Worm (Caenorhabditis elegans): Measurements from ENCODE around the gene T19H5.4.

Gene T19H5.4

DNA sequence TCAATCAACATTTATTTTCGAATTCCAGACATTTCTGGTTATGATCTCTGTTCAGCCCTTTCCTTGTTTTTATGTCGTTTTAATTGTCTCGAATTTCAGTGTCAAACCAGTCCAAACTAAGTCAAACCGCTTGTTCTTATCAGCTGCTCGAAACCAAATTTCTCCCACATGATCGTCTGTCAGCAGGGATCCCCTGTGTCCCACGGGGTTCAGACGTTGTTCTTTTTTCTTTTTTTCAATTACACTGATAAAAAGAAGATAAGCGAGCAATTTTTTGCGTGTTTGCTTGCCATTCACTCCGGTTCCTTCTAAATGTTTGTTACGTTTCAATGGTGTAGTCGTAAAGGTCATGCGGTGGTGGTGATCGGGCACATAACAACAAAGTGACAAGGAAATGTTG, 14.8 kb upstream of the T19H5.4 start (continued):
- TF ChIP-seq lag-1 (GFP tag; IDR thresholded peaks at IDR 0.05) (no peak), atf-7 (tag; optimal IDR thresholded peaks at IDR 0.05) (peak; percentile 18), ceh-91 (GFP tag; IDR thresholded peaks at IDR 0.05) (no peak), hsf-1 (GFP tag; IDR thresholded peaks at IDR 0.05) (0 out of 2 replicates have a peak, but pooled peaks have one; percentile 18), aptf-2 (GFP tag; conservative IDR thresholded peaks at IDR 0.05) (no peak), ztf-3 (GFP tag; optimal IDR thresholded peaks at IDR 0.05) (no peak), lin-35 (GFP tag; optimal IDR thresholded peaks at IDR 0.05) (no peak), nhr-90 (tag; optimal IDR thresholded peaks at IDR 0.05) (no peak), lsy-27 (tag; optimal IDR thresholded peaks at IDR 0.05; ENCODE audit: borderline replicate concordance, insufficient read depth) (no peak), hlh-12 (tag; optimal IDR thresholded peaks at IDR 0.05) (no peak), pbrm-1 (GFP tag; IDR thresholded peaks at IDR 0.05) (no peak), tbp1 (GFP tag; optimal IDR thresholded peaks at IDR 0.05) (peak; percentile 27), egl-18 (GFP tag; IDR thresholded peaks at IDR 0.05) (no peak), lsl-1 (GFP tag; optimal IDR thresholded peaks at IDR 0.05) (no peak), him-1 (tag; optimal IDR thresholded peaks at IDR 0.05) (no peak)

ce11 chrII:9500926-9501325, 13.7 kb upstream of the T19H5.4 start:
- TF ChIP-seq let-607 (tag; optimal IDR thresholded peaks at IDR 0.05) (peak in 1 of 2 experiments; percentile 68), tbp1 (GFP tag; optimal IDR thresholded peaks at IDR 0.05) (peak; percentile 23), F22D6.2 (tag; optimal IDR thresholded peaks at IDR 0.05) (no peak), F33H1.4 (GFP tag; IDR thresholded peaks at IDR 0.05) (no peak), rec-8 (tag; optimal IDR thresholded peaks at IDR 0.05) (no peak), dox-1 (GFP tag; IDR thresholded peaks at IDR 0.05) (no peak), tlf-1 (GFP tag; optimal IDR thresholded peaks at IDR 0.05) (no peak), K12H6.12 (tag; optimal IDR thresholded peaks at IDR 0.05) (no peak), let-526 (GFP tag; IDR thresholded peaks at IDR 0.05) (peak; percentile 54; the same call in 1 of the 2 replicates), ztf-22 (GFP tag; optimal IDR thresholded peaks at IDR 0.05) (peak; percentile 56), aptf-3 (GFP tag; IDR thresholded peaks at IDR 0.05) (no peak), sptf-2 (GFP tag; optimal IDR thresholded peaks at IDR 0.05) (no peak), hlh-26 (GFP tag; conservative IDR thresholded peaks at IDR 0.05) (no peak), ztf-6 (GFP tag; IDR thresholded peaks at IDR 0.05) (no peak), lin-54 (GFP tag; optimal IDR thresholded peaks at IDR 0.05) (no peak), egl-44 (GFP tag; IDR thresholded peaks at IDR 0.05) (0 out of 2 replicates have a peak, but pooled peaks have one; percentile 19), madf-10 (tag; optimal IDR thresholded peaks at IDR 0.05) (peak; percentile 47), pbrm-1 (GFP tag; IDR thresholded peaks at IDR 0.05) (0 out of 2 replicates have a peak, but pooled peaks have one; percentile 23), nhr-90 (tag; optimal IDR thresholded peaks at IDR 0.05) (peak; percentile 43), zfh-2 (GFP tag; conservative IDR thresholded peaks at IDR 0.05) (no peak), ccch-3 (GFP tag; optimal IDR thresholded peaks at IDR 0.05) (no peak), Y95B8A.8 (GFP tag; IDR thresholded peaks at IDR 0.05) (peak; percentile 69; the same call in 1 of the 2 replicates), T07F8.4 (tag; optimal IDR thresholded peaks at IDR 0.05) (no peak), hmg-20 (GFP tag; IDR thresholded peaks at IDR 0.05) (0 out of 2 replicates have a peak, but pooled peaks have one; percentile 22), F52B5.7 (tag; optimal IDR thresholded peaks at IDR 0.05) (no peak), pha-4 (tag; optimal IDR thresholded peaks at IDR 0.05) (peak; percentile 78), chd-7 (tag; optimal IDR thresholded peaks at IDR 0.05) (peak; percentile 45), cebp-1 (GFP tag; IDR thresholded peaks at IDR 0.05) (no peak), cebp-1 (tag; optimal IDR thresholded peaks at IDR 0.05) (peak; percentile 69), atf-7 (tag; optimal IDR thresholded peaks at IDR 0.05) (peak; percentile 84), B0336.3 (GFP tag; IDR thresholded peaks at IDR 0.05) (peak; percentile 59), nfya-1 (tag; optimal IDR thresholded peaks at IDR 0.05; ENCODE audit: borderline replicate concordance, insufficient read depth) (no peak), akir-1 (GFP tag; optimal IDR thresholded peaks at IDR 0.05) (no peak), mes-4 (tag; optimal IDR thresholded peaks at IDR 0.05) (no peak), ceh-100 (GFP tag; IDR thresholded peaks at IDR 0.05) (no peak), F39B2.1 (GFP tag; IDR thresholded peaks at IDR 0.05) (no peak)

Data from whole organism, young adult.